Worm (Caenorhabditis elegans) whole organism, late embryonic: ENCODE data around the gene anat-1.

Source experiments
- C08G9.2 ChIP-seq: sonication (generic microtip); optimal IDR thresholded peaks from 2 replicates; lab custom pipeline; 2016; ENCODE audit warnings: mild to moderate bottlenecking, missing genetic modification characterization, moderate library complexity, missing compliant biosample characterization
- F13H6.1 ChIP-seq: sonication (generic microtip); optimal IDR thresholded peaks from 2 replicates; lab custom pipeline; 2016; ENCODE audit warnings: missing genetic modification characterization, missing compliant biosample characterization
- K09A11.1 ChIP-seq: sonication (generic microtip); optimal IDR thresholded peaks from 2 replicates; lab custom pipeline; 2017; ENCODE audit warnings: antibody characterized with exemption, mild to moderate bottlenecking, missing genetic modification characterization, missing compliant biosample characterization; ENCODE audit not compliant: insufficient read depth
- T23F11.4 ChIP-seq: fragments of 200-800 bp; sonication (Bioruptor generic); optimal IDR thresholded peaks from 2 replicates; lab custom pipeline; 2018; ENCODE audit warnings: mild to moderate bottlenecking, missing genetic modification characterization, missing compliant biosample characterization
- ahr-1 ChIP-seq: sonication (generic microtip); optimal IDR thresholded peaks from 2 replicates; lab custom pipeline; 2016; ENCODE audit warnings: missing genetic modification characterization, missing compliant biosample characterization
- ceh-14 ChIP-seq: sonication (generic microtip); optimal IDR thresholded peaks from 2 replicates; lab custom pipeline; 2016; ENCODE audit warnings: missing genotype, missing genetic modification characterization, missing compliant biosample characterization
- ceh-19 ChIP-seq: fragments of 200-800 bp; sonication (Bioruptor generic); optimal IDR thresholded peaks from 2 replicates; lab custom pipeline; 2018; ENCODE audit warnings: mild to moderate bottlenecking, missing genetic modification characterization, missing compliant biosample characterization
- ceh-2 ChIP-seq: sonication (generic microtip); optimal IDR thresholded peaks from 2 replicates; lab custom pipeline; 2016; ENCODE audit warnings: missing genotype, missing genetic modification characterization, missing compliant biosample characterization
- ceh-22 ChIP-seq: sonication (generic microtip); optimal IDR thresholded peaks from 2 replicates; lab custom pipeline; 2017; ENCODE audit warnings: missing biosample characterization, missing genetic modification characterization
- ceh-24 ChIP-seq: sonication (generic microtip); optimal IDR thresholded peaks from 2 replicates; lab custom pipeline; 2016; ENCODE audit warnings: mild to moderate bottlenecking, missing genetic modification characterization, missing compliant biosample characterization
- ceh-31 ChIP-seq: sonication (generic microtip); optimal IDR thresholded peaks from 2 replicates; lab custom pipeline; 2016; ENCODE audit warnings: missing genetic modification characterization, missing compliant biosample characterization
- ceh-45 ChIP-seq: fragments of 200-800 bp; sonication (Bioruptor generic); IDR thresholded peaks from 2 replicates; pipeline ENCODE4 v1.3.6; 2022; ENCODE audit warnings: missing genetic modification reagents, missing genetic modification characterization, missing compliant biosample characterization
- ceh-48 ChIP-seq: sonication (generic microtip); optimal IDR thresholded peaks from 2 replicates; lab custom pipeline; 2016; ENCODE audit warnings: missing genetic modification characterization, inconsistent platforms, missing compliant biosample characterization
- ceh-6 ChIP-seq: fragments of 200-800 bp; sonication (Bioruptor generic); optimal IDR thresholded peaks from 2 replicates; lab custom pipeline; 2018; ENCODE audit warnings: mild to moderate bottlenecking, missing genetic modification characterization, missing compliant biosample characterization
- ceh-9 ChIP-seq: sonication (generic microtip); optimal IDR thresholded peaks from 2 replicates; lab custom pipeline; 2016; ENCODE audit warnings: mild to moderate bottlenecking, missing genetic modification characterization, inconsistent platforms, missing compliant biosample characterization
- dmd-4 ChIP-seq: sonication (generic microtip); optimal IDR thresholded peaks from 2 replicates; lab custom pipeline; 2016; ENCODE audit warnings: borderline replicate concordance, missing genetic modification characterization, missing compliant biosample characterization
- dve-1 ChIP-seq: sonication (generic microtip); optimal IDR thresholded peaks from 2 replicates; lab custom pipeline; 2017; ENCODE audit warnings: antibody characterized with exemption, mild to moderate bottlenecking, missing genetic modification characterization, missing compliant biosample characterization
- elt-2 ChIP-seq: sonication (generic microtip); optimal IDR thresholded peaks from 2 replicates; lab custom pipeline; 2016; ENCODE audit warnings: missing genetic modification reagents, missing genetic modification characterization, missing compliant biosample characterization
- elt-4 ChIP-seq: sonication (generic microtip); optimal IDR thresholded peaks from 2 replicates; lab custom pipeline; 2016; ENCODE audit warnings: missing genetic modification characterization, missing compliant biosample characterization
- ets-4 ChIP-seq: sonication (generic microtip); optimal IDR thresholded peaks from 2 replicates; lab custom pipeline; 2016; ENCODE audit warnings: missing genetic modification characterization, missing compliant biosample characterization
- fkh-6 ChIP-seq: sonication (generic microtip); optimal IDR thresholded peaks from 2 replicates; lab custom pipeline; 2016; ENCODE audit warnings: missing genetic modification characterization, missing compliant biosample characterization
- gmeb-2 ChIP-seq: sonication (generic microtip); optimal IDR thresholded peaks from 2 replicates; lab custom pipeline; 2016; ENCODE audit warnings: missing genetic modification characterization, inconsistent platforms, missing compliant biosample characterization
- hlh-15 ChIP-seq: sonication (generic microtip); optimal IDR thresholded peaks from 2 replicates; lab custom pipeline; 2016; ENCODE audit warnings: missing genetic modification characterization, missing compliant biosample characterization
- hlh-6 ChIP-seq: sonication (generic microtip); optimal IDR thresholded peaks from 2 replicates; lab custom pipeline; 2016; ENCODE audit warnings: missing genotype, missing genetic modification characterization, missing compliant biosample characterization
- lim-6 ChIP-seq: sonication (generic microtip); optimal IDR thresholded peaks from 2 replicates; lab custom pipeline; 2016; ENCODE audit warnings: missing genetic modification characterization, missing compliant biosample characterization
- madf-2 ChIP-seq: sonication (generic microtip); optimal IDR thresholded peaks from 2 replicates; lab custom pipeline; 2017; ENCODE audit warnings: missing genetic modification characterization, missing compliant biosample characterization
- odd-2 ChIP-seq: sonication (generic microtip); optimal IDR thresholded peaks from 2 replicates; lab custom pipeline; 2017; ENCODE audit warnings: antibody characterized with exemption, mild to moderate bottlenecking, missing genetic modification characterization, missing compliant biosample characterization
- pat-9 ChIP-seq: fragments of 200-800 bp; sonication (Bioruptor generic); optimal IDR thresholded peaks from 2 replicates; lab custom pipeline; 2018; ENCODE audit warnings: mild to moderate bottlenecking, missing genetic modification characterization, moderate library complexity, missing compliant biosample characterization
- pax-1 ChIP-seq: fragments of 150-350 bp; optimal IDR thresholded peaks from 2 replicates; lab custom pipeline; 2014; ENCODE audit warnings: missing biosample characterization, missing genetic modification characterization
- pqm-1 ChIP-seq: sonication (generic microtip); optimal IDR thresholded peaks from 2 replicates; lab custom pipeline; 2016; ENCODE audit warnings: missing genetic modification characterization, missing compliant biosample characterization
- pros-1 ChIP-seq: fragments of 150-350 bp; optimal IDR thresholded peaks from 2 replicates; lab custom pipeline; 2014; ENCODE audit warnings: missing biosample characterization, missing genetic modification reagents, missing genetic modification characterization
- rnt-1 ChIP-seq: sonication (generic microtip); optimal IDR thresholded peaks from 2 replicates; lab custom pipeline; 2016; ENCODE audit warnings: missing genetic modification characterization, missing compliant biosample characterization
- sdc-2 ChIP-seq: sonication (generic microtip); optimal IDR thresholded peaks from 2 replicates; lab custom pipeline; 2016; ENCODE audit warnings: missing genotype, missing genetic modification characterization, missing compliant biosample characterization
- sox-4 ChIP-seq: sonication (generic microtip); optimal IDR thresholded peaks from 2 replicates; lab custom pipeline; 2017; ENCODE audit warnings: mild to moderate bottlenecking, missing genetic modification characterization, inconsistent platforms, missing compliant biosample characterization
- tbx-2 ChIP-seq: sonication (generic microtip); optimal IDR thresholded peaks from 2 replicates; lab custom pipeline; 2016; ENCODE audit warnings: missing genetic modification characterization, missing compliant biosample characterization
- ttx-3 ChIP-seq: sonication (generic microtip); optimal IDR thresholded peaks from 2 replicates; lab custom pipeline; 2016; ENCODE audit warnings: missing genetic modification reagents, missing genetic modification characterization, missing compliant biosample characterization
- unc-3 ChIP-seq, 2 experiments: fragments of 200-800 bp in 1 of 2; sonication (Bioruptor generic) in 1 of 2; sonication (generic microtip) in 1 of 2; conservative IDR thresholded peaks in 1 of 2; optimal IDR thresholded peaks in 1 of 2; 2 replicates each; pipeline versions ENCODE4 v1.3.6 to Lab custom; 2016 to 2022; ENCODE audit warnings: missing compliant biosample characterization in 2 of 2, missing genetic modification characterization in 2 of 2, missing genetic modification reagents in 1 of 2
- unc-42 ChIP-seq: sonication (generic microtip); optimal IDR thresholded peaks from 2 replicates; lab custom pipeline; 2016; ENCODE audit warnings: missing genotype, missing genetic modification characterization, missing compliant biosample characterization
- zip-5 ChIP-seq: sonication (generic microtip); optimal IDR thresholded peaks from 2 replicates; lab custom pipeline; 2016; ENCODE audit warnings: missing genetic modification characterization, missing compliant biosample characterization
- ztf-16 ChIP-seq: sonication (generic microtip); optimal IDR thresholded peaks from 2 replicates; lab custom pipeline; 2017; ENCODE audit warnings: missing genetic modification characterization, missing compliant biosample characterization

Gene anat-1

DNA sequence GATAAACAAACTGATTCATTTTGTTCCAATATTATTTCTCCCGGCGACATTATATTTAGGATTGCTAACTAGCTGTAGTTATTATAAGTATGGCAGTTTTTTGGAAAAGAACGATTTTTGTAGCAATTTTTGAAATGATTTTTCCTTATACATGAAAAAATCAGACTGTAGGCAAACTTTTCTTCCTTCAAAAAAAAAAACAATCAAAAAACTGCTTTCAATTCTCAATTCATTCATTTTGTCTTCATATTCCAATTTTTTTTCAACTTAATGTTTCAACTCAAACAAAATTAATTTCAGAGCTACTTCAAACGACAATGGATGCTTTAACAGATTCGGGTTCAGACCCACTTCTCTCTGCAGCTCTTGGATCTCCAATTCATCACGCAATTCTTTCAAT, 41.2 kb downstream of the anat-1 start, which contains the start of gene ceh-48:
ceh-48 (plus strand) TSS at position 301 of the 400 bp plus-strand sequence.
- TF ChIP-seq ceh-2 (tag; lab: Kevin White, UChicago) (no peak), zip-5 (tag; lab: Kevin White, UChicago) (no peak), ceh-48 (tag; lab: Kevin White, UChicago) (no peak), ceh-14 (tag; lab: Kevin White, UChicago) (no peak), ets-4 (no peak), fkh-6 (no peak), odd-2 (tag; lab: Kevin White, UChicago) (no peak), T23F11.4 (GFP tag; lab: Kevin White, UChicago) (no peak), ztf-16 (no peak), ceh-6 (no peak), tbx-2 (tag; lab: Kevin White, UChicago) (no peak), elt-4 (tag; lab: Kevin White, UChicago) (no peak), gmeb-2 (tag; lab: Kevin White, UChicago) (no peak), ceh-19 (GFP tag; lab: Kevin White, UChicago) (no peak), F13H6.1 (tag; lab: Kevin White, UChicago) (no peak), unc-3 (GFP tag; conservative IDR thresholded peaks at IDR 0.05; lab: Robert Waterston, UW) (no peak), unc-3 (tag; optimal IDR thresholded peaks at IDR 0.05; lab: Kevin White, UChicago) (no peak)

- TF ChIP-seq ceh-31: no peak
- no peak for TF ChIP-seq ahr-1 (tag; lab: Kevin White, UChicago)
- TF ChIP-seq madf-2 (tag; lab: Kevin White, UChicago): no peak
- TF ChIP-seq odd-2 (tag; lab: Kevin White, UChicago): no peak
- no peak for TF ChIP-seq rnt-1 (tag; lab: Kevin White, UChicago)
- TF ChIP-seq dve-1 (tag; lab: Kevin White, UChicago): no peak
- TF ChIP-seq ceh-24 (tag; lab: Kevin White, UChicago): no peak
- TF ChIP-seq lim-6 (tag; lab: Kevin White, UChicago): no peak
- no peak for TF ChIP-seq sox-4
- no peak for TF ChIP-seq dmd-4
- no peak for TF ChIP-seq ceh-22 (tag; lab: Kevin White, UChicago)
- no peak for TF ChIP-seq ceh-9 (tag; lab: Kevin White, UChicago)
- no peak for TF ChIP-seq pax-1 (tag; lab: Kevin White, UChicago)
These were observed 46.9 kb downstream of the anat-1 start, which contains the start of gene C17H12.5 for ce11 chrIV:6817554-6817953. Gene C17H12.5 (minus strand): TSS chrIV:6817654.

ce11 chrIV:6818369-6818768, 47.7 kb downstream of the anat-1 start, which contains the start of gene C17H12.8:
Gene C17H12.8 (plus strand): TSS chrIV:6818703.
- no peak for TF ChIP-seq sdc-2
- peak; percentile 76 for TF ChIP-seq elt-2

- TF ChIP-seq ceh-6 (no peak), K09A11.1 (tag; lab: Kevin White, UChicago) (no peak), tbx-2 (tag; lab: Kevin White, UChicago) (no peak), pros-1 (tag; lab: Kevin White, UChicago) (no peak), ttx-3 (tag; lab: Kevin White, UChicago) (no peak), ceh-14 (tag; lab: Kevin White, UChicago) (no peak), C08G9.2 (tag; lab: Kevin White, UChicago) (no peak), hlh-15 (tag; lab: Kevin White, UChicago) (no peak), ceh-48 (tag; lab: Kevin White, UChicago) (no peak)
These were observed 51.1 kb downstream of the anat-1 start for ce11 chrIV:6821709-6822108.

DNA sequence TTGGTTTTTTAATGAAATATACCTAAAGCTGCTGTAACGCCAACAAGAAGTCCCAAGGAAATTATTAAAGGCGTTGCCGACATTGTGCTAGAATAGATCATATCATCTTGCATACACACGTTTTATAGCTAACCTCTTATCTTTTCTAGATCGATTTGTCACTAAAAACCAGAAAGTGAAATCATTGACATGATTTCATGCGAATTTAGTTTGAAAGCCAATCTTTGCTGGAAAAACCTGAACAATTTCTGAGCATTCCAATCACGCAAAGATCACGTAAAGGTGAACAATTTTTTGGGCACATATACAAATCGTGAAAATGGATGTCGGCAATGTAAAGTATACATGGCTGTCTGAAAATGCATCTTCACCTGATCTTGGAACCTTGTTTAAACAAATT, 51.8 kb downstream of the anat-1 start, which contains the start of gene C17H12.6:
C17H12.6 (minus strand) TSS at position 101 of the 400 bp plus-strand sequence.
- TF ChIP-seq sdc-2: no peak
- no peak for TF ChIP-seq elt-2
- TF ChIP-seq hlh-6 (tag; lab: Kevin White, UChicago): no peak
- TF ChIP-seq pat-9 (tag; lab: Kevin White, UChicago): no peak
- TF ChIP-seq T23F11.4 (GFP tag; lab: Kevin White, UChicago): no peak
- no peak for TF ChIP-seq ceh-19 (GFP tag; lab: Kevin White, UChicago)
- no peak for TF ChIP-seq ceh-45 (GFP tag; lab: Robert Waterston, UW)
- TF ChIP-seq unc-42 (tag; lab: Kevin White, UChicago): no peak
- no peak for TF ChIP-seq gmeb-2 (tag; lab: Kevin White, UChicago)
- no peak for TF ChIP-seq pqm-1 (tag; lab: Kevin White, UChicago)
- no peak for TF ChIP-seq ztf-16
